Worm (Caenorhabditis elegans): ENCODE data around the gene srxa-6.

DNA sequence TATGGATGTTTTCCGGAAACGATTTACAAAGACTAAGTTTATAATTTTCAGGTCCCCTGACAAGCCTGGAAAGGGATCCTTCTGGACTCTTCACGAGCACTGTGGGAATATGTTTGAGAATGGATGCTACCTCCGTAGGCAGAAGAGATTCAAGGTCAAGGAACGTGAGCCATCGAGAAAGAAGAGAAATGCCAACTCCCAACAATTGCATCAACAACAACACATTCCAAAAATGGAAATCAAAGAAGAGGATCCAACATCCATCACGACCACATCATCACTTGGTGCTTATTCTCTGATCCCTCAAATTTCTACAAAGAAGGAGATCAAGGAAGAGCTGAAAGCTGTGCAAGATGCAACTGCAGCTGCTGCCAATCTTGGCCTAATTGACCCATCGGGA, 23.3 kb downstream of the srxa-6 start:
- TF ChIP-seq med-1 (GFP tag; optimal IDR thresholded peaks at IDR 0.05; ENCODE audit: insufficient read depth): no peak
- TF ChIP-seq ref-1 (GFP tag; conservative IDR thresholded peaks at IDR 0.05): no peak
- no peak for TF ChIP-seq T22C8.4 (GFP tag; IDR thresholded peaks at IDR 0.05)
- no peak for TF ChIP-seq flt-1 (GFP tag; IDR thresholded peaks at IDR 0.05)
- no peak for TF ChIP-seq ztf-29 (GFP tag; IDR thresholded peaks at IDR 0.05)
- no peak for TF ChIP-seq klf-2 (GFP tag; conservative IDR thresholded peaks at IDR 0.05)

Data from whole organism, midembryonic.